Worm (Caenorhabditis elegans) whole organism, L4/young adult: ENCODE results near the gene F01D5.8.
"Not testable (repeated sequence)": the region's sequence is repeated elsewhere in the genome, so short reads cannot be mapped to it uniquely, and the experiment has no call there.

Experiments used
- dao-5 ChIP-seq: sonication (generic microtip); optimal IDR thresholded peaks from 2 replicates; lab custom pipeline; 2016; ENCODE audit warnings: missing genotype, missing genetic modification characterization, moderate library complexity, missing compliant biosample characterization
- him-1 ChIP-seq: sonication (generic microtip); optimal IDR thresholded peaks from 2 replicates; lab custom pipeline; 2016; ENCODE audit warnings: missing genotype, missing genetic modification reagents, missing genetic modification characterization, missing compliant biosample characterization

DNA sequence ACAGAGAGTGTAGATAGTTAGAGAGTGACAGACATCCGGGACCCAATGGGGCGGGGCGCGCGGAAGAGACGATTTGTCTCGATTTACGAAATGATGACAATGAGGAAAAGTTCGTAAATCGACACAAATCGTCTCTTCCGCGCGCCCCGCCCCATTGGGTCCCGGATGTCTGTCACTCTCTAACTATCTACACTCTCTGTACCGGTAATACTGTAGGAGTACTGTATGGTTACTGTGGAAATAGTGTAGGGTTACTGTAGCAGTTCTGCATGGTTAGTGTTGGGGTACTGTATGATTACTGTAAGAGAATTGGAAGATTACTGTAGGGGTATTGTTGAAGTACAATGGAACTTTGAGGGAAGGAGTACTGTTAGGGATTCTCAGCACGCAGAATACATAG is 10.7 kb downstream of the F01D5.8 start, which contains the start of gene F01D5.10:
- not testable (repeated sequence) for TF ChIP-seq dao-5, him-1 (tag; lab: Kevin White, UChicago)
